Worm (Caenorhabditis elegans) whole organism, late embryonic: ENCODE measurements around the gene rgs-3.
A peak's percentile ranks its signal among the peaks of the same experiment; 100 is the strongest.

Experiments
- C08G9.2 ChIP-seq: sonication (generic microtip); optimal IDR thresholded peaks from 2 replicates; lab custom pipeline; 2016; ENCODE audit warnings: mild to moderate bottlenecking, missing genetic modification characterization, moderate library complexity, missing compliant biosample characterization
- C38D4.7 ChIP-seq: fragments of 200-800 bp; sonication (Bioruptor generic); optimal IDR thresholded peaks from 2 replicates; lab custom pipeline; 2018; ENCODE audit warnings: mild to moderate bottlenecking, missing genetic modification characterization, moderate library complexity, missing compliant biosample characterization
- K02D7.2 ChIP-seq: sonication (generic microtip); optimal IDR thresholded peaks from 2 replicates; lab custom pipeline; 2017; ENCODE audit warnings: mild to moderate bottlenecking, missing genetic modification characterization, missing compliant biosample characterization
- K09A11.1 ChIP-seq: sonication (generic microtip); optimal IDR thresholded peaks from 2 replicates; lab custom pipeline; 2017; ENCODE audit warnings: antibody characterized with exemption, mild to moderate bottlenecking, missing genetic modification characterization, missing compliant biosample characterization; ENCODE audit not compliant: insufficient read depth
- T23F11.4 ChIP-seq: fragments of 200-800 bp; sonication (Bioruptor generic); optimal IDR thresholded peaks from 2 replicates; lab custom pipeline; 2018; ENCODE audit warnings: mild to moderate bottlenecking, missing genetic modification characterization, missing compliant biosample characterization
- Y22D7AL.16 ChIP-seq: sonication (generic microtip); optimal IDR thresholded peaks from 2 replicates; lab custom pipeline; 2016; ENCODE audit warnings: missing genetic modification characterization, missing compliant biosample characterization
- ceh-14 ChIP-seq: sonication (generic microtip); optimal IDR thresholded peaks from 2 replicates; lab custom pipeline; 2016; ENCODE audit warnings: missing genotype, missing genetic modification characterization, missing compliant biosample characterization
- ceh-19 ChIP-seq: fragments of 200-800 bp; sonication (Bioruptor generic); optimal IDR thresholded peaks from 2 replicates; lab custom pipeline; 2018; ENCODE audit warnings: mild to moderate bottlenecking, missing genetic modification characterization, missing compliant biosample characterization
- ceh-2 ChIP-seq: sonication (generic microtip); optimal IDR thresholded peaks from 2 replicates; lab custom pipeline; 2016; ENCODE audit warnings: missing genotype, missing genetic modification characterization, missing compliant biosample characterization
- ceh-24 ChIP-seq: sonication (generic microtip); optimal IDR thresholded peaks from 2 replicates; lab custom pipeline; 2016; ENCODE audit warnings: mild to moderate bottlenecking, missing genetic modification characterization, missing compliant biosample characterization
- ceh-34 ChIP-seq: sonication (generic microtip); optimal IDR thresholded peaks from 2 replicates; lab custom pipeline; 2016; ENCODE audit warnings: mild to moderate bottlenecking, missing genetic modification characterization, missing compliant biosample characterization
- ceh-45 ChIP-seq: fragments of 200-800 bp; sonication (Bioruptor generic); IDR thresholded peaks from 2 replicates; pipeline ENCODE4 v1.3.6; 2022; ENCODE audit warnings: missing genetic modification reagents, missing genetic modification characterization, missing compliant biosample characterization
- ceh-48 ChIP-seq: sonication (generic microtip); optimal IDR thresholded peaks from 2 replicates; lab custom pipeline; 2016; ENCODE audit warnings: missing genetic modification characterization, inconsistent platforms, missing compliant biosample characterization
- ceh-9 ChIP-seq: sonication (generic microtip); optimal IDR thresholded peaks from 2 replicates; lab custom pipeline; 2016; ENCODE audit warnings: mild to moderate bottlenecking, missing genetic modification characterization, inconsistent platforms, missing compliant biosample characterization
- dmd-4 ChIP-seq: sonication (generic microtip); optimal IDR thresholded peaks from 2 replicates; lab custom pipeline; 2016; ENCODE audit warnings: borderline replicate concordance, missing genetic modification characterization, missing compliant biosample characterization
- dve-1 ChIP-seq: sonication (generic microtip); optimal IDR thresholded peaks from 2 replicates; lab custom pipeline; 2017; ENCODE audit warnings: antibody characterized with exemption, mild to moderate bottlenecking, missing genetic modification characterization, missing compliant biosample characterization
- elt-2 ChIP-seq: sonication (generic microtip); optimal IDR thresholded peaks from 2 replicates; lab custom pipeline; 2016; ENCODE audit warnings: missing genetic modification reagents, missing genetic modification characterization, missing compliant biosample characterization
- ets-4 ChIP-seq: sonication (generic microtip); optimal IDR thresholded peaks from 2 replicates; lab custom pipeline; 2016; ENCODE audit warnings: missing genetic modification characterization, missing compliant biosample characterization
- eyg-1 ChIP-seq: sonication (generic microtip); optimal IDR thresholded peaks from 2 replicates; lab custom pipeline; 2016; ENCODE audit warnings: missing genotype, missing genetic modification characterization, missing compliant biosample characterization
- fkh-10 ChIP-seq: fragments of 150-350 bp; optimal IDR thresholded peaks from 2 replicates; lab custom pipeline; 2014; ENCODE audit warnings: missing biosample characterization, missing genetic modification reagents, missing genetic modification characterization
- fkh-6 ChIP-seq: sonication (generic microtip); optimal IDR thresholded peaks from 2 replicates; lab custom pipeline; 2016; ENCODE audit warnings: missing genetic modification characterization, missing compliant biosample characterization
- gmeb-2 ChIP-seq: sonication (generic microtip); optimal IDR thresholded peaks from 2 replicates; lab custom pipeline; 2016; ENCODE audit warnings: missing genetic modification characterization, inconsistent platforms, missing compliant biosample characterization
- hlh-13 ChIP-seq: fragments of 200-800 bp; sonication (Bioruptor generic); optimal IDR thresholded peaks from 2 replicates; lab custom pipeline; 2018; ENCODE audit warnings: mild to moderate bottlenecking, missing genetic modification characterization, missing compliant biosample characterization
- hlh-15 ChIP-seq: sonication (generic microtip); optimal IDR thresholded peaks from 2 replicates; lab custom pipeline; 2016; ENCODE audit warnings: missing genetic modification characterization, missing compliant biosample characterization
- hlh-30 ChIP-seq: sonication (generic microtip); optimal IDR thresholded peaks from 2 replicates; lab custom pipeline; 2017; ENCODE audit warnings: antibody characterized with exemption, missing genetic modification characterization, missing compliant biosample characterization; ENCODE audit not compliant: insufficient read depth
- hlh-8 ChIP-seq: sonication (generic microtip); optimal IDR thresholded peaks from 2 replicates; lab custom pipeline; 2016; ENCODE audit warnings: missing genotype, missing genetic modification characterization, missing compliant biosample characterization
- lim-6 ChIP-seq: sonication (generic microtip); optimal IDR thresholded peaks from 2 replicates; lab custom pipeline; 2016; ENCODE audit warnings: missing genetic modification characterization, missing compliant biosample characterization
- madf-2 ChIP-seq: sonication (generic microtip); optimal IDR thresholded peaks from 2 replicates; lab custom pipeline; 2017; ENCODE audit warnings: missing genetic modification characterization, missing compliant biosample characterization
- nfya-1 ChIP-seq: sonication (generic microtip); optimal IDR thresholded peaks from 2 replicates; lab custom pipeline; 2017; ENCODE audit warnings: missing genetic modification characterization, mild to moderate bottlenecking, missing compliant biosample characterization, antibody characterized with exemption, moderate library complexity
- nhr-11 ChIP-seq: fragments of 150-350 bp; optimal IDR thresholded peaks from 2 replicates; lab custom pipeline; 2014; ENCODE audit warnings: missing biosample characterization, missing genetic modification characterization
- nhr-232 ChIP-seq: sonication (generic microtip); optimal IDR thresholded peaks from 2 replicates; lab custom pipeline; 2016; ENCODE audit warnings: missing genetic modification characterization, missing compliant biosample characterization
- odd-2 ChIP-seq: sonication (generic microtip); optimal IDR thresholded peaks from 2 replicates; lab custom pipeline; 2017; ENCODE audit warnings: antibody characterized with exemption, mild to moderate bottlenecking, missing genetic modification characterization, missing compliant biosample characterization
- pat-9 ChIP-seq: fragments of 200-800 bp; sonication (Bioruptor generic); optimal IDR thresholded peaks from 2 replicates; lab custom pipeline; 2018; ENCODE audit warnings: mild to moderate bottlenecking, missing genetic modification characterization, moderate library complexity, missing compliant biosample characterization
- pax-1 ChIP-seq: fragments of 150-350 bp; optimal IDR thresholded peaks from 2 replicates; lab custom pipeline; 2014; ENCODE audit warnings: missing biosample characterization, missing genetic modification characterization
- pha-2 ChIP-seq: sonication (generic microtip); optimal IDR thresholded peaks from 2 replicates; lab custom pipeline; 2017; ENCODE audit warnings: mild to moderate bottlenecking, missing genetic modification characterization, missing compliant biosample characterization
- pqm-1 ChIP-seq: sonication (generic microtip); optimal IDR thresholded peaks from 2 replicates; lab custom pipeline; 2016; ENCODE audit warnings: missing genetic modification characterization, missing compliant biosample characterization
- pros-1 ChIP-seq: fragments of 150-350 bp; optimal IDR thresholded peaks from 2 replicates; lab custom pipeline; 2014; ENCODE audit warnings: missing biosample characterization, missing genetic modification reagents, missing genetic modification characterization
- ref-2 ChIP-seq: sonication (generic microtip); optimal IDR thresholded peaks from 2 replicates; lab custom pipeline; 2016; ENCODE audit warnings: missing genetic modification characterization, missing compliant biosample characterization
- rnt-1 ChIP-seq: sonication (generic microtip); optimal IDR thresholded peaks from 2 replicates; lab custom pipeline; 2016; ENCODE audit warnings: missing genetic modification characterization, missing compliant biosample characterization
- sdc-2 ChIP-seq: sonication (generic microtip); optimal IDR thresholded peaks from 2 replicates; lab custom pipeline; 2016; ENCODE audit warnings: missing genotype, missing genetic modification characterization, missing compliant biosample characterization
- sox-2 ChIP-seq: fragments of 200-800 bp; sonication (Bioruptor generic); IDR thresholded peaks from 2 replicates; pipeline ENCODE4 v1.3.6; 2022; ENCODE audit warnings: missing genetic modification reagents, missing genetic modification characterization, missing compliant biosample characterization
- sox-4 ChIP-seq: sonication (generic microtip); optimal IDR thresholded peaks from 2 replicates; lab custom pipeline; 2017; ENCODE audit warnings: mild to moderate bottlenecking, missing genetic modification characterization, inconsistent platforms, missing compliant biosample characterization
- syd-9 ChIP-seq: sonication (generic microtip); optimal IDR thresholded peaks from 2 replicates; lab custom pipeline; 2016; ENCODE audit warnings: mild to moderate bottlenecking, missing genetic modification characterization, moderate library complexity, missing compliant biosample characterization
- tbx-2 ChIP-seq: sonication (generic microtip); optimal IDR thresholded peaks from 2 replicates; lab custom pipeline; 2016; ENCODE audit warnings: missing genetic modification characterization, missing compliant biosample characterization
- tbx-7 ChIP-seq: sonication (generic microtip); optimal IDR thresholded peaks from 2 replicates; lab custom pipeline; 2016; ENCODE audit warnings: missing genotype, missing genetic modification characterization, missing compliant biosample characterization
- ttx-3 ChIP-seq: sonication (generic microtip); optimal IDR thresholded peaks from 2 replicates; lab custom pipeline; 2016; ENCODE audit warnings: missing genetic modification reagents, missing genetic modification characterization, missing compliant biosample characterization
- unc-55 ChIP-seq: sonication (generic microtip); optimal IDR thresholded peaks from 2 replicates; lab custom pipeline; 2017; ENCODE audit warnings: missing biosample characterization, missing genetic modification reagents, missing genetic modification characterization

Gene rgs-3

ce11 chrII:6082620-6083019, 17.0 kb upstream of the rgs-3 start, which contains the start of gene F21H12.3:
TSS of gene F21H12.3 (plus strand) at chrII:6082920.
- no peak for TF ChIP-seq lim-6 (tag; lab: Kevin White, UChicago)
- no peak for TF ChIP-seq elt-2 (tag; lab: Kevin White, UChicago)
- no peak for TF ChIP-seq ttx-3 (tag; lab: Kevin White, UChicago)
- TF ChIP-seq pqm-1 (tag; lab: Kevin White, UChicago) = no peak
- TF ChIP-seq K09A11.1 = no peak
- TF ChIP-seq ceh-45 (GFP tag; lab: Robert Waterston, UW) = no peak
- no peak for TF ChIP-seq tbx-2 (tag; lab: Kevin White, UChicago)
- TF ChIP-seq syd-9 (tag; lab: Kevin White, UChicago) = no peak
- TF ChIP-seq T23F11.4 (GFP tag; lab: Kevin White, UChicago) = no peak
- no peak for TF ChIP-seq gmeb-2
- TF ChIP-seq unc-55 = no peak
- TF ChIP-seq ceh-48 (tag; lab: Kevin White, UChicago) = no peak
- no peak for TF ChIP-seq ceh-14

DNA sequence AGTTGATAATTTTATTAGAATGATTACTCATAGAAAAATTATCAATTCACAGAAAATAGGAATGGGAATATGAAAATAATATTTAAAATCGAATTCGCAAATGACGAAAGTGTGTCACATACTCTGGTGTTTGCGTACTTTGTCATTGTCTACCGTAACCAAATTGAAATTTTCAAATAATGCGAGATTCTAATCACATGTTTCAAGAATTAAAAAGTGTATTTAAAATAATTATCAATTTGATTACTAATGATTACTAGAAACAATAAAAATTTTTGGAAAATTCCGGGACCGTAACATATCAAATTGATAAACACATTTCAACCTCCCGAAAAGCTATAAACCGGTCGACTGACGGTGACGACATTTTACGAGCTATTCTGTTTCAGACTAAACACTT, 8.2 kb upstream of the rgs-3 start, which contains the start of the genes fbf-2 and nspg-3:
Gene fbf-2 (minus strand): TSS at position 101 of the 400 bp plus-strand sequence.
Gene nspg-3 (plus strand): TSS at position 388 of the 400 bp plus-strand sequence.
- TF ChIP-seq ceh-24 (tag; lab: Kevin White, UChicago) = no peak
- no peak for TF ChIP-seq pax-1 (tag; lab: Kevin White, UChicago)
- no peak for TF ChIP-seq ets-4 (tag; lab: Kevin White, UChicago)

- TF ChIP-seq hlh-8 (peak; percentile 70), ref-2 (tag; lab: Kevin White, UChicago) (peak; percentile 23), hlh-13 (no peak), pat-9 (no peak), nhr-11 (tag; lab: Kevin White, UChicago) (no peak), gmeb-2 (no peak), ceh-19 (GFP tag; lab: Kevin White, UChicago) (no peak), T23F11.4 (GFP tag; lab: Kevin White, UChicago) (no peak), nhr-232 (tag; lab: Kevin White, UChicago) (no peak), K09A11.1 (no peak), ttx-3 (tag; lab: Kevin White, UChicago) (no peak), ceh-2 (tag; lab: Kevin White, UChicago) (peak; percentile 87), pros-1 (no peak), hlh-15 (tag; lab: Kevin White, UChicago) (no peak), dve-1 (no peak), sox-4 (no peak), pha-2 (tag; lab: Kevin White, UChicago) (no peak), rnt-1 (tag; lab: Kevin White, UChicago) (peak; percentile 37), fkh-10 (no peak), eyg-1 (tag; lab: Kevin White, UChicago) (no peak), pqm-1 (tag; lab: Kevin White, UChicago) (no peak), ceh-24 (tag; lab: Kevin White, UChicago) (no peak), sdc-2 (tag; lab: Kevin White, UChicago) (no peak), tbx-2 (tag; lab: Kevin White, UChicago) (peak; percentile 84), dmd-4 (no peak), ceh-45 (GFP tag; lab: Robert Waterston, UW) (no peak), elt-2 (tag; lab: Kevin White, UChicago) (no peak), C08G9.2 (tag; lab: Kevin White, UChicago) (peak; percentile 82), lim-6 (tag; lab: Kevin White, UChicago) (no peak), Y22D7AL.16 (tag; lab: Kevin White, UChicago) (no peak), nfya-1 (tag; lab: Kevin White, UChicago) (no peak), tbx-7 (tag; lab: Kevin White, UChicago) (peak; percentile 65), ceh-9 (tag; lab: Kevin White, UChicago) (no peak), K02D7.2 (no peak), ceh-34 (tag; lab: Kevin White, UChicago) (peak; percentile 2), hlh-30 (tag; lab: Kevin White, UChicago) (no peak), C38D4.7 (GFP tag; lab: Kevin White, UChicago) (no peak), odd-2 (no peak), sox-2 (no peak), madf-2 (tag; lab: Kevin White, UChicago) (no peak), fkh-6 (peak; percentile 15), ceh-14 (peak; percentile 30)
Observed at ce11 chrII:6097441-6097840, 2.2 kb upstream of the rgs-3 start, which contains the start of the genes tpp-2 and rbbp-5. TSS of gene tpp-2 (minus strand) at chrII:6097597. TSS of gene rbbp-5 (plus strand) at chrII:6097830.
